Worm (Caenorhabditis elegans): Measurements from ENCODE around the gene kin-36.

kin-36 gene

ce11 chrIV:4650624-4651094 lies 28.2 kb upstream of the kin-36 start, which contains the start of gene ubc-9 (continued):
- TF ChIP-seq sma-3 (GFP tag; optimal IDR thresholded peaks at IDR 0.05) (peak; percentile 76), nhr-11 (tag; optimal IDR thresholded peaks at IDR 0.05) (no peak), unc-62 (GFP tag; optimal IDR thresholded peaks at IDR 0.05) (no peak), nhr-10 (tag; optimal IDR thresholded peaks at IDR 0.05) (no peak), nhr-6 (tag; optimal IDR thresholded peaks at IDR 0.05) (no peak), nhr-23 (tag; optimal IDR thresholded peaks at IDR 0.05) (no peak), mbf-1 (tag; optimal IDR thresholded peaks at IDR 0.05) (no peak), unc-39 (tag; optimal IDR thresholded peaks at IDR 0.05) (no peak), nhr-129 (tag; optimal IDR thresholded peaks at IDR 0.05) (peak; percentile 78), ztf-1 (GFP tag; conservative IDR thresholded peaks at IDR 0.05) (no peak), egl-27 (tag; optimal IDR thresholded peaks at IDR 0.05) (no peak), ZK546.5 (tag; optimal IDR thresholded peaks at IDR 0.05) (no peak), lin-13 (GFP tag; optimal IDR thresholded peaks at IDR 0.05) (peak; percentile 89), alr-1 (tag; optimal IDR thresholded peaks at IDR 0.05) (no peak), peb-1 (tag; optimal IDR thresholded peaks at IDR 0.05) (no peak)

ce11 chrIV:4652365-4652844 lies 26.4 kb upstream of the kin-36 start, which contains the start of gene F29B9.5:
Gene F29B9.5, plus strand, starts transcription at chrIV:4652415.
- TF ChIP-seq nhr-129 (tag; optimal IDR thresholded peaks at IDR 0.05) (no peak), F13H6.1 (tag; optimal IDR thresholded peaks at IDR 0.05) (no peak), ztf-11 (tag; optimal IDR thresholded peaks at IDR 0.05) (no peak), zag-1 (tag; optimal IDR thresholded peaks at IDR 0.05) (no peak), fos-1 (tag; optimal IDR thresholded peaks at IDR 0.05) (no peak), elt-1 (tag; optimal IDR thresholded peaks at IDR 0.05) (no peak)

- no peak for TF ChIP-seq ama-1 (optimal IDR thresholded peaks at IDR 0.05)
- no peak for TF ChIP-seq Y55F3AM.14 (GFP tag; optimal IDR thresholded peaks at IDR 0.05)
- no peak for TF ChIP-seq sma-3 (GFP tag; optimal IDR thresholded peaks at IDR 0.05)
- TF ChIP-seq mdl-1 (tag; optimal IDR thresholded peaks at IDR 0.05) = no peak
- TF ChIP-seq alr-1 (tag; optimal IDR thresholded peaks at IDR 0.05) = no peak
- no peak for TF ChIP-seq lin-11 (tag; optimal IDR thresholded peaks at IDR 0.05)
- TF ChIP-seq nhr-25 (tag; optimal IDR thresholded peaks at IDR 0.05) = no peak
- no peak for TF ChIP-seq dmd-4 (tag; optimal IDR thresholded peaks at IDR 0.05)
- TF ChIP-seq nhr-129 (tag; optimal IDR thresholded peaks at IDR 0.05) = no peak
- TF ChIP-seq ZK546.5 (tag; optimal IDR thresholded peaks at IDR 0.05) = no peak
- TF ChIP-seq nhr-10 (tag; optimal IDR thresholded peaks at IDR 0.05) = no peak
- no peak for TF ChIP-seq ceh-82 (tag; optimal IDR thresholded peaks at IDR 0.05)
- TF ChIP-seq C34F6.9 (tag; optimal IDR thresholded peaks at IDR 0.05) = no peak
- TF ChIP-seq aly-2 (tag; optimal IDR thresholded peaks at IDR 0.05) = no peak
These were observed 25.9 kb upstream of the kin-36 start, which contains the start of gene psr-1 for ce11 chrIV:4652962-4653361. Gene psr-1, plus strand, starts transcription at chrIV:4653262.

ce11 chrIV:4653708-4654107 lies 25.1 kb upstream of the kin-36 start:
- no peak for TF ChIP-seq alr-1 (tag; optimal IDR thresholded peaks at IDR 0.05)
- no peak for TF ChIP-seq F13H6.1 (tag; optimal IDR thresholded peaks at IDR 0.05)
- TF ChIP-seq nhr-237 (tag; optimal IDR thresholded peaks at IDR 0.05) = no peak
- TF ChIP-seq sma-3 (GFP tag; optimal IDR thresholded peaks at IDR 0.05) = no peak
- TF ChIP-seq ceh-16 (tag; optimal IDR thresholded peaks at IDR 0.05) = no peak
- TF ChIP-seq nhr-6 (tag; optimal IDR thresholded peaks at IDR 0.05) = no peak
- no peak for TF ChIP-seq lin-13 (GFP tag; optimal IDR thresholded peaks at IDR 0.05)
- TF ChIP-seq ztf-1 (GFP tag; conservative IDR thresholded peaks at IDR 0.05) = no peak
- no peak for TF ChIP-seq skn-1 (tag; optimal IDR thresholded peaks at IDR 0.05)
- no peak for TF ChIP-seq nhr-129 (tag; optimal IDR thresholded peaks at IDR 0.05)
- TF ChIP-seq aly-2 (tag; optimal IDR thresholded peaks at IDR 0.05) = no peak
- no peak for TF ChIP-seq ceh-82 (tag; optimal IDR thresholded peaks at IDR 0.05)
- TF ChIP-seq nhr-12 (tag; optimal IDR thresholded peaks at IDR 0.05) = no peak
- no peak for TF ChIP-seq nhr-77 (tag; optimal IDR thresholded peaks at IDR 0.05)
- TF ChIP-seq fos-1 (tag; optimal IDR thresholded peaks at IDR 0.05) = no peak
- TF ChIP-seq unc-55 (GFP tag; optimal IDR thresholded peaks at IDR 0.05) = no peak
- no peak for TF ChIP-seq nhr-11 (tag; optimal IDR thresholded peaks at IDR 0.05)
- TF ChIP-seq ztf-11 (tag; optimal IDR thresholded peaks at IDR 0.05) = no peak

- TF ChIP-seq aly-2 (tag; optimal IDR thresholded peaks at IDR 0.05) = no peak
- no peak for TF ChIP-seq Y55F3AM.14 (GFP tag; optimal IDR thresholded peaks at IDR 0.05)
- no peak for TF ChIP-seq sem-4 (tag; optimal IDR thresholded peaks at IDR 0.05)
- no peak for TF ChIP-seq alr-1 (tag; optimal IDR thresholded peaks at IDR 0.05)
- no peak for TF ChIP-seq unc-62 (GFP tag; optimal IDR thresholded peaks at IDR 0.05)
- no peak for TF ChIP-seq unc-55 (GFP tag; optimal IDR thresholded peaks at IDR 0.05)
- TF ChIP-seq ztf-1 (GFP tag; conservative IDR thresholded peaks at IDR 0.05) = no peak
- no peak for TF ChIP-seq mdl-1 (tag; optimal IDR thresholded peaks at IDR 0.05)
- TF ChIP-seq nhr-129 (tag; optimal IDR thresholded peaks at IDR 0.05) = no peak
- no peak for TF ChIP-seq ZK546.5 (tag; optimal IDR thresholded peaks at IDR 0.05)
- TF ChIP-seq nhr-6 (tag; optimal IDR thresholded peaks at IDR 0.05) = no peak
- TF ChIP-seq ama-1 (optimal IDR thresholded peaks at IDR 0.05) = no peak
- no peak for TF ChIP-seq zag-1 (tag; optimal IDR thresholded peaks at IDR 0.05)
- TF ChIP-seq nhr-11 (tag; optimal IDR thresholded peaks at IDR 0.05) = no peak
- no peak for TF ChIP-seq sma-3 (GFP tag; optimal IDR thresholded peaks at IDR 0.05)
- no peak for TF ChIP-seq skn-1 (tag; optimal IDR thresholded peaks at IDR 0.05)
- TF ChIP-seq nhr-10 (tag; optimal IDR thresholded peaks at IDR 0.05) = no peak
- no peak for TF ChIP-seq mbf-1 (tag; optimal IDR thresholded peaks at IDR 0.05)
These were observed 22.8 kb upstream of the kin-36 start for ce11 chrIV:4655979-4656378.

Measured in whole organism, L2 larva.